Worm (Caenorhabditis elegans) whole organism, late embryonic: Measurements from ENCODE around the gene C36E6.8.

Experiments
- K02D7.2 ChIP-seq: sonication (generic microtip); optimal IDR thresholded peaks from 2 replicates; lab custom pipeline; 2017; ENCODE audit warnings: mild to moderate bottlenecking, missing genetic modification characterization, missing compliant biosample characterization
- ama-1 ChIP-seq: fragments of 150-350 bp; optimal IDR thresholded peaks from 2 replicates; lab custom pipeline; 2014
- ceh-30 ChIP-seq: fragments of 150-350 bp; optimal IDR thresholded peaks from 2 replicates; lab custom pipeline; 2014; ENCODE audit warnings: missing biosample characterization, missing genetic modification characterization
- ceh-31 ChIP-seq: sonication (generic microtip); optimal IDR thresholded peaks from 2 replicates; lab custom pipeline; 2016; ENCODE audit warnings: missing genetic modification characterization, missing compliant biosample characterization
- ceh-34 ChIP-seq: sonication (generic microtip); optimal IDR thresholded peaks from 2 replicates; lab custom pipeline; 2016; ENCODE audit warnings: mild to moderate bottlenecking, missing genetic modification characterization, missing compliant biosample characterization
- ceh-45 ChIP-seq: fragments of 200-800 bp; sonication (Bioruptor generic); IDR thresholded peaks from 2 replicates; pipeline ENCODE4 v1.3.6; 2022; ENCODE audit warnings: missing genetic modification reagents, missing genetic modification characterization, missing compliant biosample characterization
- ceh-9 ChIP-seq: sonication (generic microtip); optimal IDR thresholded peaks from 2 replicates; lab custom pipeline; 2016; ENCODE audit warnings: mild to moderate bottlenecking, missing genetic modification characterization, inconsistent platforms, missing compliant biosample characterization
- dmd-4 ChIP-seq: sonication (generic microtip); optimal IDR thresholded peaks from 2 replicates; lab custom pipeline; 2016; ENCODE audit warnings: borderline replicate concordance, missing genetic modification characterization, missing compliant biosample characterization
- elt-4 ChIP-seq: sonication (generic microtip); optimal IDR thresholded peaks from 2 replicates; lab custom pipeline; 2016; ENCODE audit warnings: missing genetic modification characterization, missing compliant biosample characterization
- ets-4 ChIP-seq: sonication (generic microtip); optimal IDR thresholded peaks from 2 replicates; lab custom pipeline; 2016; ENCODE audit warnings: missing genetic modification characterization, missing compliant biosample characterization
- fax-1 ChIP-seq: sonication (generic microtip); optimal IDR thresholded peaks from 2 replicates; lab custom pipeline; 2016; ENCODE audit warnings: missing genotype, missing genetic modification characterization, missing compliant biosample characterization
- fkh-6 ChIP-seq: sonication (generic microtip); optimal IDR thresholded peaks from 2 replicates; lab custom pipeline; 2016; ENCODE audit warnings: missing genetic modification characterization, missing compliant biosample characterization
- gmeb-2 ChIP-seq: sonication (generic microtip); optimal IDR thresholded peaks from 2 replicates; lab custom pipeline; 2016; ENCODE audit warnings: missing genetic modification characterization, inconsistent platforms, missing compliant biosample characterization
- hlh-15 ChIP-seq: sonication (generic microtip); optimal IDR thresholded peaks from 2 replicates; lab custom pipeline; 2016; ENCODE audit warnings: missing genetic modification characterization, missing compliant biosample characterization
- hlh-6 ChIP-seq: sonication (generic microtip); optimal IDR thresholded peaks from 2 replicates; lab custom pipeline; 2016; ENCODE audit warnings: missing genotype, missing genetic modification characterization, missing compliant biosample characterization
- lin-11 ChIP-seq: fragments of 200-800 bp; sonication (Bioruptor generic); optimal IDR thresholded peaks from 2 replicates; lab custom pipeline; 2018; ENCODE audit warnings: mild to moderate bottlenecking, missing genetic modification characterization, missing compliant biosample characterization
- nhr-11 ChIP-seq: fragments of 150-350 bp; optimal IDR thresholded peaks from 2 replicates; lab custom pipeline; 2014; ENCODE audit warnings: missing biosample characterization, missing genetic modification characterization
- pha-2 ChIP-seq: sonication (generic microtip); optimal IDR thresholded peaks from 2 replicates; lab custom pipeline; 2017; ENCODE audit warnings: mild to moderate bottlenecking, missing genetic modification characterization, missing compliant biosample characterization
- rnt-1 ChIP-seq: sonication (generic microtip); optimal IDR thresholded peaks from 2 replicates; lab custom pipeline; 2016; ENCODE audit warnings: missing genetic modification characterization, missing compliant biosample characterization
- sdc-2 ChIP-seq: sonication (generic microtip); optimal IDR thresholded peaks from 2 replicates; lab custom pipeline; 2016; ENCODE audit warnings: missing genotype, missing genetic modification characterization, missing compliant biosample characterization
- tbx-2 ChIP-seq: sonication (generic microtip); optimal IDR thresholded peaks from 2 replicates; lab custom pipeline; 2016; ENCODE audit warnings: missing genetic modification characterization, missing compliant biosample characterization
- ttx-3 ChIP-seq: sonication (generic microtip); optimal IDR thresholded peaks from 2 replicates; lab custom pipeline; 2016; ENCODE audit warnings: missing genetic modification reagents, missing genetic modification characterization, missing compliant biosample characterization
- unc-42 ChIP-seq: sonication (generic microtip); optimal IDR thresholded peaks from 2 replicates; lab custom pipeline; 2016; ENCODE audit warnings: missing genotype, missing genetic modification characterization, missing compliant biosample characterization
- ztf-16 ChIP-seq: sonication (generic microtip); optimal IDR thresholded peaks from 2 replicates; lab custom pipeline; 2017; ENCODE audit warnings: missing genetic modification characterization, missing compliant biosample characterization

The C36E6.8 gene

ce11 chrX:17479694-17480574 is 41.4 kb downstream of the C36E6.8 start (continued):
- no peak for TF ChIP-seq K02D7.2 (tag; lab: Kevin White, UChicago)
- peak; percentile 32 for TF ChIP-seq ama-1 (lab: Kevin White, UChicago)
- peak; percentile 91 for TF ChIP-seq ceh-34 (tag; lab: Kevin White, UChicago)
- no peak for TF ChIP-seq hlh-15 (tag; lab: Kevin White, UChicago)
- TF ChIP-seq elt-4 (tag; lab: Kevin White, UChicago), result no peak

ce11 chrX:17481892-17482515 is 43.5 kb downstream of the C36E6.8 start:
- TF ChIP-seq lin-11 (tag; lab: Kevin White, UChicago) (no peak), ceh-31 (tag; lab: Kevin White, UChicago) (no peak), ttx-3 (tag; lab: Kevin White, UChicago) (no peak), pha-2 (tag; lab: Kevin White, UChicago) (no peak), fax-1 (no peak), rnt-1 (tag; lab: Kevin White, UChicago) (no peak), tbx-2 (no peak), hlh-6 (tag; lab: Kevin White, UChicago) (no peak), ceh-30 (tag; lab: Kevin White, UChicago) (no peak), ceh-45 (GFP tag; lab: Robert Waterston, UW) (no peak), ztf-16 (tag; lab: Kevin White, UChicago) (no peak), dmd-4 (tag; lab: Kevin White, UChicago) (no peak), ama-1 (lab: Kevin White, UChicago) (no peak), sdc-2 (tag; lab: Kevin White, UChicago) (no peak), fkh-6 (tag; lab: Kevin White, UChicago) (no peak), ets-4 (no peak), ceh-9 (no peak), unc-42 (tag; lab: Kevin White, UChicago) (no peak), nhr-11 (tag; lab: Kevin White, UChicago) (no peak)

DNA sequence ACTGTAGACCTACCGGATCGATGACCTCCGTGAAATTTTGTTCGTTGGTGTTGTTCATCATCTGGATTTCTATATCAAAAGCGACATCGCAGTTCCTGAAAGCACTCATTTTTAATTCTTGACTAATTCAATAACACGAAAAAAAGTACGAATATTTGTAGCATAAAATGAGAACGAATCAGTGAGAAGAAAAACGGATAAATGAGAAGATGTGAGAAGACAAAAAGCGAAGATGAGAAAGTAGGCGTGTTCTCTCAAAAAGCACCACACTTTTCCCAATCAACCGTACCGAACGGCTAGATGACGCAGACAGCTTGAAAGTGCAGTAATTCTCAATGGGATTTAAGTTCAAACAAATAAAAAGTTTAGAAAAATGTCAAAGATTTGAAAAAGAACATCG is 48.2 kb downstream of the C36E6.8 start, which contains the start of gene npr-24:
Gene npr-24 (minus strand): TSS at position 101 of the 400 bp plus-strand sequence.
- TF ChIP-seq gmeb-2 (tag; lab: Kevin White, UChicago) (no peak), ztf-16 (tag; lab: Kevin White, UChicago) (no peak), tbx-2 (no peak), ceh-45 (GFP tag; lab: Robert Waterston, UW) (no peak), fax-1 (no peak)
